Fruit fly (Drosophila melanogaster): ENCODE measurements around the gene CG46468.

Gene CG46468

dm6 chr2L:9505372-9506103 is 59.7 kb downstream of the CG46468 start (continued):
- no peak for TF ChIP-seq CG4617 (GFP tag; optimal IDR thresholded peaks at IDR 0.05; ENCODE audit: borderline replicate concordance)
- no peak for TF ChIP-seq CG12942 (GFP tag; optimal IDR thresholded peaks at IDR 0.05)
- TF ChIP-seq CHES-1-like (GFP tag; optimal IDR thresholded peaks at IDR 0.05) = no peak
- TF ChIP-seq cwo (GFP tag; optimal IDR thresholded peaks at IDR 0.05) = peak; percentile 21
- no peak for TF ChIP-seq CG3726 (GFP tag; IDR thresholded peaks at IDR 0.05)
- TF ChIP-seq CG2202 (tag; optimal IDR thresholded peaks at IDR 0.05) = no peak
- TF ChIP-seq kni (GFP tag; optimal IDR thresholded peaks at IDR 0.05) = peak; percentile 51
- TF ChIP-seq lilli (GFP tag; optimal IDR thresholded peaks at IDR 0.05) = no peak
- no peak for TF ChIP-seq CTCF (GFP tag; optimal IDR thresholded peaks at IDR 0.05)
- no peak for TF ChIP-seq sob (GFP tag; IDR thresholded peaks at IDR 0.05)
- no peak for TF ChIP-seq D (optimal IDR thresholded peaks at IDR 0.05)
- TF ChIP-seq D (GFP tag; optimal IDR thresholded peaks at IDR 0.05) = peak; percentile 22
- no peak for TF ChIP-seq Adf1 (GFP tag; IDR thresholded peaks at IDR 0.05)
- TF ChIP-seq CG2678 (tag; optimal IDR thresholded peaks at IDR 0.05) = peak; percentile 30
- TF ChIP-seq Mad (GFP tag; optimal IDR thresholded peaks at IDR 0.05) = no peak
- TF ChIP-seq scrt (GFP tag; optimal IDR thresholded peaks at IDR 0.05) = no peak
- TF ChIP-seq crc (GFP tag; optimal IDR thresholded peaks at IDR 0.05) = no peak
- TF ChIP-seq lab (GFP tag; optimal IDR thresholded peaks at IDR 0.05) = peak; percentile 30
- TF ChIP-seq CG31441 (GFP tag; IDR thresholded peaks at IDR 0.05) = peak; percentile 58
- no peak for TF ChIP-seq B-H2 (GFP tag; optimal IDR thresholded peaks at IDR 0.05)
- TF ChIP-seq BEAF-32 (GFP tag; optimal IDR thresholded peaks at IDR 0.05) = no peak
- TF ChIP-seq CG12071 (GFP tag; optimal IDR thresholded peaks at IDR 0.05) = no peak
- TF ChIP-seq az2 (GFP tag; optimal IDR thresholded peaks at IDR 0.05) = peak; percentile 25
- no peak for TF ChIP-seq Awh (GFP tag; IDR thresholded peaks at IDR 0.05)
- TF ChIP-seq Atf6 (GFP tag; IDR thresholded peaks at IDR 0.05) = no peak
- no peak for TF ChIP-seq Hr78 (GFP tag; optimal IDR thresholded peaks at IDR 0.05)
- TF ChIP-seq CG11247 (GFP tag; IDR thresholded peaks at IDR 0.05) = no peak
- TF ChIP-seq slp2 (GFP tag; optimal IDR thresholded peaks at IDR 0.05) = no peak
- TF ChIP-seq CG15514 (GFP tag; optimal IDR thresholded peaks at IDR 0.05) = no peak
- TF ChIP-seq Dbx (GFP tag; IDR thresholded peaks at IDR 0.05) = no peak
- TF ChIP-seq fd96Cb (tag; optimal IDR thresholded peaks at IDR 0.05) = peak; percentile 42
- no peak for TF ChIP-seq mam (GFP tag; optimal IDR thresholded peaks at IDR 0.05)
- no peak for TF ChIP-seq CG4328 (GFP tag; optimal IDR thresholded peaks at IDR 0.05)
- TF ChIP-seq CG15073 (GFP tag; optimal IDR thresholded peaks at IDR 0.05) = no peak
- TF ChIP-seq dimm (GFP tag; IDR thresholded peaks at IDR 0.05) = no peak
- TF ChIP-seq CG11723 (GFP tag; optimal IDR thresholded peaks at IDR 0.05) = no peak
- no peak for TF ChIP-seq CG43689 (GFP tag; IDR thresholded peaks at IDR 0.05)
- peak; percentile 62 for TF ChIP-seq Blimp-1 (GFP tag; optimal IDR thresholded peaks at IDR 0.05)
- no peak for TF ChIP-seq pnt (GFP tag; optimal IDR thresholded peaks at IDR 0.05)
- TF ChIP-seq NK7.1 (GFP tag; optimal IDR thresholded peaks at IDR 0.05) = no peak
- 0 out of 2 replicates have a peak, but pooled peaks have one; percentile 4 for TF ChIP-seq CG6689 (GFP tag; IDR thresholded peaks at IDR 0.05)
- TF ChIP-seq Pdp1 (GFP tag; optimal IDR thresholded peaks at IDR 0.05) = no peak
- no peak for TF ChIP-seq CG12299 (tag; optimal IDR thresholded peaks at IDR 0.05)
- TF ChIP-seq Asciz (GFP tag; optimal IDR thresholded peaks at IDR 0.05) = peak; percentile 54
- peak; percentile 93 for TF ChIP-seq onecut (GFP tag; IDR thresholded peaks at IDR 0.05)
- TF ChIP-seq fd102C (GFP tag; optimal IDR thresholded peaks at IDR 0.05) = no peak
- TF ChIP-seq CG31224 (GFP tag; IDR thresholded peaks at IDR 0.05) = peak; percentile 76
- no peak for TF ChIP-seq CG8944 (GFP tag; optimal IDR thresholded peaks at IDR 0.05)
- TF ChIP-seq nom (GFP tag; optimal IDR thresholded peaks at IDR 0.05) = no peak
- TF ChIP-seq abd-A (tag; optimal IDR thresholded peaks at IDR 0.05) = no peak
